Worm (Caenorhabditis elegans) whole organism, mixed stage, embryonic: ENCODE measurements around the gene F42A6.6.

Experiments used
- mab-5 ChIP-seq: fragments of 150-350 bp; optimal IDR thresholded peaks from 2 replicates; lab custom pipeline; 2014; ENCODE audit warnings: missing biosample characterization, missing genetic modification characterization
- nhr-28 ChIP-seq: fragments of 150-350 bp; optimal IDR thresholded peaks from 2 replicates; lab custom pipeline; 2014; ENCODE audit warnings: missing biosample characterization, missing genetic modification characterization

ce11 chrIV:3383203-3383602 is 46.5 kb upstream of the F42A6.6 start:
- TF ChIP-seq nhr-28 (tag; lab: Kevin White, UChicago) (no peak), mab-5 (tag; lab: Kevin White, UChicago) (no peak)
